Worm (Caenorhabditis elegans) whole organism, L4 larva: ENCODE measurements around the gene nduf-9.
A peak's percentile ranks its signal among the peaks of the same experiment; 100 is the strongest.
"Not testable (repeated sequence)": the region's sequence is repeated elsewhere in the genome, so short reads cannot be mapped to it uniquely, and the experiment has no call there.

Experiments
- aha-1 ChIP-seq: fragments of 150-350 bp; peaks from one replicate; lab custom pipeline; 2014; ENCODE audit warnings: missing biosample characterization, missing genetic modification characterization
- ceh-28 ChIP-seq: fragments of 150-350 bp; optimal IDR thresholded peaks from 2 replicates; lab custom pipeline; 2014; ENCODE audit warnings: missing biosample characterization, missing genetic modification reagents, missing genetic modification characterization
- cey-2 ChIP-seq: sonication (generic microtip); optimal IDR thresholded peaks from 3 replicates; lab custom pipeline; 2017; ENCODE audit warnings: missing genetic modification characterization, mild to moderate bottlenecking, missing compliant biosample characterization, antibody characterized with exemption, borderline replicate concordance; ENCODE audit not compliant: insufficient read depth
- daf-16 ChIP-seq, 3 experiments: sonication (generic microtip); optimal IDR thresholded peaks; 2 replicates each; lab custom pipeline; 2016 to 2017; ENCODE audit warnings: missing genetic modification characterization in 3 of 3, missing genetic modification reagents in 3 of 3, mild to moderate bottlenecking in 2 of 3, missing compliant biosample characterization in 2 of 3, missing biosample characterization in 1 of 3, moderate library complexity in 1 of 3
- daf-8 ChIP-seq: fragments of 200-800 bp; sonication (Bioruptor generic); IDR thresholded peaks from 2 replicates; pipeline ENCODE4 v1.3.6; 2022; ENCODE audit warnings: missing genetic modification characterization, missing compliant biosample characterization
- dmd-6 ChIP-seq: fragments of 200-800 bp; sonication (Bioruptor generic); IDR thresholded peaks from 2 replicates; pipeline ENCODE4 v1.3.6; 2022; ENCODE audit warnings: missing genetic modification reagents, missing genetic modification characterization, missing compliant biosample characterization
- dpl-1 ChIP-seq: fragments of 150-350 bp; optimal IDR thresholded peaks from 2 replicates; lab custom pipeline; 2014; ENCODE audit warnings: missing biosample characterization, missing genetic modification reagents, missing genetic modification characterization
- fos-1 ChIP-seq: fragments of 150-350 bp; optimal IDR thresholded peaks from 2 replicates; lab custom pipeline; 2014; ENCODE audit warnings: missing biosample characterization, missing genetic modification characterization
- hif-1 ChIP-seq, 2 experiments: sonication (generic microtip); optimal IDR thresholded peaks; 2 replicates each; lab custom pipeline; 2016 to 2017; ENCODE audit warnings: missing compliant biosample characterization in 2 of 2, missing genetic modification characterization in 2 of 2, missing genetic modification reagents in 2 of 2, missing genotype in 2 of 2, mild to moderate bottlenecking in 1 of 2
- jun-1 ChIP-seq: fragments of 150-350 bp; optimal IDR thresholded peaks from 2 replicates; lab custom pipeline; 2014; ENCODE audit warnings: missing biosample characterization, missing genetic modification reagents, missing genetic modification characterization
- lim-7 ChIP-seq: fragments of 200-800 bp; sonication (Bioruptor generic); IDR thresholded peaks from 2 replicates; pipeline ENCODE4 v1.3.6; 2022; ENCODE audit warnings: missing genetic modification characterization, missing compliant biosample characterization
- lin-13 ChIP-seq: fragments of 150-350 bp; optimal IDR thresholded peaks from 2 replicates; lab custom pipeline; 2014; ENCODE audit warnings: missing biosample characterization, missing genetic modification reagents, missing genetic modification characterization
- lin-29 ChIP-seq: fragments of 200-800 bp; sonication (Bioruptor generic); IDR thresholded peaks from 2 replicates; pipeline ENCODE4 v1.3.6; 2022; ENCODE audit warnings: missing genetic modification reagents, missing genetic modification characterization, missing compliant biosample characterization
- lin-38 ChIP-seq: fragments of 200-800 bp; sonication (Bioruptor generic); IDR thresholded peaks from 2 replicates; pipeline ENCODE4 v1.3.6; 2022; ENCODE audit warnings: missing genetic modification reagents, missing genetic modification characterization, missing compliant biosample characterization
- lin-39 ChIP-seq: fragments of 150-350 bp; optimal IDR thresholded peaks from 2 replicates; lab custom pipeline; 2014; ENCODE audit warnings: missing biosample characterization, missing genetic modification reagents, missing genetic modification characterization
- lir-3 ChIP-seq: sonication (generic microtip); optimal IDR thresholded peaks from 2 replicates; lab custom pipeline; 2016; ENCODE audit warnings: mild to moderate bottlenecking, missing genetic modification characterization, missing compliant biosample characterization
- lsy-2 ChIP-seq, 2 experiments: fragments of 150-350 bp in 1 of 2; sonication (generic microtip) in 1 of 2; optimal IDR thresholded peaks; 2 replicates each; lab custom pipeline; 2014 to 2017; ENCODE audit warnings: missing biosample characterization in 2 of 2, missing genetic modification characterization in 2 of 2
- mdt-29 ChIP-seq: fragments of 200-800 bp; sonication (Bioruptor generic); IDR thresholded peaks from 2 replicates; pipeline ENCODE4 v1.3.6; 2022; ENCODE audit warnings: missing genetic modification reagents, missing genetic modification characterization, missing compliant biosample characterization
- nhr-10 ChIP-seq: fragments of 150-350 bp; optimal IDR thresholded peaks from 2 replicates; lab custom pipeline; 2014; ENCODE audit warnings: missing biosample characterization, missing genetic modification characterization
- nhr-237 ChIP-seq: sonication (generic microtip); optimal IDR thresholded peaks from 2 replicates; lab custom pipeline; 2017; ENCODE audit warnings: missing biosample characterization, missing genetic modification characterization
- nhr-28 ChIP-seq: fragments of 150-350 bp; optimal IDR thresholded peaks from 2 replicates; lab custom pipeline; 2014; ENCODE audit warnings: missing biosample characterization, missing genetic modification characterization
- nhr-48 ChIP-seq: sonication (generic microtip); optimal IDR thresholded peaks from 2 replicates; lab custom pipeline; 2016; ENCODE audit warnings: mild to moderate bottlenecking, missing genetic modification characterization, missing compliant biosample characterization
- pha-4 ChIP-seq, 2 experiments: fragments of 150-350 bp in 1 of 2; fragments of 200-800 bp in 1 of 2; sonication (Bioruptor generic) in 1 of 2; IDR thresholded peaks in 1 of 2; optimal IDR thresholded peaks in 1 of 2; 2 replicates each; pipeline versions ENCODE4 v1.3.6 to Lab custom; 2014 to 2022; ENCODE audit warnings: missing genetic modification characterization in 2 of 2, missing genetic modification reagents in 2 of 2, missing biosample characterization in 1 of 2, missing compliant biosample characterization in 1 of 2
- saeg-2 ChIP-seq: fragments of 200-800 bp; sonication (Bioruptor generic); IDR thresholded peaks from 2 replicates; pipeline ENCODE4 v1.3.6; 2022; ENCODE audit warnings: missing genetic modification reagents, missing genetic modification characterization, missing compliant biosample characterization
- set-16 ChIP-seq: fragments of 200-800 bp; sonication (Bioruptor generic); IDR thresholded peaks from 2 replicates; pipeline ENCODE4 v1.3.6; 2022; ENCODE audit warnings: missing genetic modification reagents, missing genetic modification characterization, missing compliant biosample characterization
- spr-1 ChIP-seq: sonication (generic microtip); optimal IDR thresholded peaks from 2 replicates; lab custom pipeline; 2016; ENCODE audit warnings: mild to moderate bottlenecking, missing genetic modification characterization, missing compliant biosample characterization
- tag-97 ChIP-seq: fragments of 200-800 bp; sonication (Bioruptor generic); IDR thresholded peaks from 2 replicates; pipeline ENCODE4 v1.3.6; 2022; ENCODE audit warnings: missing genetic modification characterization, missing compliant biosample characterization
- unc-130 ChIP-seq: sonication (generic microtip); optimal IDR thresholded peaks from 2 replicates; lab custom pipeline; 2016; ENCODE audit warnings: missing genetic modification reagents, missing genetic modification characterization, missing compliant biosample characterization
- unc-62 ChIP-seq, 3 experiments: fragments of 150-350 bp in 1 of 3; sonication (generic microtip); optimal IDR thresholded peaks in 2 of 3; peaks in 1 of 3; 1 replicate in 1 of 3; 2 replicates in 2 of 3; lab custom pipeline; 2014 to 2017; ENCODE audit warnings: missing biosample characterization in 3 of 3, missing genetic modification characterization in 3 of 3, missing genetic modification reagents in 3 of 3, missing genotype in 1 of 3
- zfp-3 ChIP-seq: fragments of 200-800 bp; sonication (Bioruptor generic); conservative IDR thresholded peaks from 2 replicates; pipeline ENCODE4 v1.3.6; 2022; ENCODE audit warnings: missing genetic modification reagents, missing genetic modification characterization, missing compliant biosample characterization

nduf-9 gene

ce11 chrIII:3271682-3272081 is 23.3 kb upstream of the nduf-9 start (continued):
- TF ChIP-seq lsy-2 (tag; optimal IDR thresholded peaks at IDR 0.05; lab: Kevin White, UChicago): peak in 1 of 2 experiments; percentile 79
- TF ChIP-seq dmd-6 (GFP tag; lab: Robert Waterston, UW): peak; percentile 63
- TF ChIP-seq pha-4 (GFP tag; IDR thresholded peaks at IDR 0.05; lab: Robert Waterston, UW): peak; percentile 73; the same call in 1 of the 2 replicates
- TF ChIP-seq pha-4 (tag; optimal IDR thresholded peaks at IDR 0.05; lab: Kevin White, UChicago): no peak
- peak; percentile 30 for TF ChIP-seq dpl-1 (GFP tag; lab: Kevin White, UChicago)
- peak; percentile 52 for TF ChIP-seq nhr-28
- TF ChIP-seq jun-1 (tag; lab: Kevin White, UChicago): peak; percentile 0
- TF ChIP-seq cey-2 (tag; lab: Kevin White, UChicago): no peak
- TF ChIP-seq nhr-48 (tag; lab: Kevin White, UChicago): peak; percentile 49
- peak; percentile 58 for TF ChIP-seq aha-1 (tag; lab: Kevin White, UChicago)
- TF ChIP-seq unc-130 (GFP tag; lab: Kevin White, UChicago): no peak
- TF ChIP-seq tag-97 (GFP tag; lab: Robert Waterston, UW): no peak

DNA sequence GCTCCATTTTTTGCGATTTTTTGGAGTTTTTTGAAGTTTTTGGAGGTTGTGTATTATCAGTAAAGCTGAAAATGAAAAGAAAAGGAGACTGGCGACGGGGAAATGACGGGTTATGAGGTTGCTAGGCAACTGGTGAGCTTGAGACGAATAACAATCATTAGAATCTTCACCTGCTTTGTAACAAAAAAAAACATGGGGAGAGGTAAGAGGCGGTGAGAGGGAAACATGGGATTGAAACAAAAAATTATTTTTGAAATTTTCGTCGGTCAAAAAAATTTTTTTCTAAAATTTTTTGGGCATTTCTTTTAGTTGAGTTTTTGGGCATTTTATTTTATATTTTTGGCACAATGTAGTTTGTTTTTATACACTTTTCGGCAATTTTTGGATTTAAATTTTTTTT is 18.2 kb upstream of the nduf-9 start, which contains the start of gene Y53G8AM.7:
Gene Y53G8AM.7 (minus strand): TSS at position 101 of the 400 bp plus-strand sequence.
- TF ChIP-seq lin-39 (no peak), set-16 (no peak), lin-29 (GFP tag; lab: Robert Waterston, UW) (no peak), daf-16 (GFP tag; optimal IDR thresholded peaks at IDR 0.05; lab: Kevin White, UChicago) (no peak), daf-16 (tag; optimal IDR thresholded peaks at IDR 0.05; lab: Kevin White, UChicago) (no peak), zfp-3 (GFP tag; lab: Robert Waterston, UW) (no peak), daf-8 (GFP tag; lab: Robert Waterston, UW) (no peak), lin-38 (no peak), nhr-237 (tag; lab: Kevin White, UChicago) (no peak), nhr-10 (tag; lab: Kevin White, UChicago) (no peak), lim-7 (GFP tag; lab: Robert Waterston, UW) (no peak), hif-1 (tag; optimal IDR thresholded peaks at IDR 0.05; lab: Kevin White, UChicago) (no peak), mdt-29 (no peak), spr-1 (tag; lab: Kevin White, UChicago) (no peak)

DNA sequence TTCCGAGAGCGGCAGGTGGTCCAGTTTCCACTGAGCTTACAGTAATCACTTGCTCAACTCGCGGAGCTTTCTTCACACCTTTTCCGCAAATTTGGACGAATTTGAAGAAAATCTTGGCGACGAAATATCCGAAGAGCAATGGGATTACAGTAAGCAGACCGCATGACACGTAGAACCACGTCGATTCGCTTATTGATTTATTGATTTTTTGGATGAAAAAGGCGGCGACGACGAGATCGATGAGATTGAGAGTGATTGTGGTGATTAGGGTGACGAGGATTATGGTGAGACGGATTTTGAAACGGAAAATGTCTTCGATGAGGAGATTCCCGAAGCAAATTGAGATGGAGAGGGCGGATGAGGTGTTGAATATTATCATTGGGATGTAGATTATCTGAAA is 15.3 kb upstream of the nduf-9 start:
- peak; percentile 91 for TF ChIP-seq ceh-28
- TF ChIP-seq lir-3 (tag; lab: Kevin White, UChicago): no peak

ce11 chrIII:3259691-3260090 is 11.3 kb upstream of the nduf-9 start, which contains the start of gene Y53G8AM.6:
Gene Y53G8AM.6, minus strand, starts transcription at chrIII:3259791.
- TF ChIP-seq zfp-3 (GFP tag; lab: Robert Waterston, UW); lin-13 (GFP tag; lab: Kevin White, UChicago); saeg-2 (GFP tag; lab: Robert Waterston, UW): not testable (repeated sequence)

DNA sequence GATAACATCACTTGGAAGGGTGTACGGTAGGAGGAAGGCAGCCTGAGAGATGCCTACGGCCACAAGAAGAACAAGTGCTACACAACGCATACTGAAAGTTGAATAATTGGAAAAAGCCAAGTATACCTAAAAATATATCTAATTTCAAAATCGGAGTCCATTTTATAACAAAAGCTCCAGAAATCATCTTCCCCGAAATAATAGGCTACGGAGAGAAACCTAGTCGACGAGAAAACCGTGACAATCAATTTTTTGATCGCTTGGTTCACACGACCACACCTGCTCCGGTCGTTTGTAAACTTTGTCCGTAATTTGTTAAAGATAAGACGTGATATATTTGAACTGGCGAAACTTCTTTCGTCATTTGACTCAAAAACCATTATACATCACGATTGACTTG is 9.9 kb upstream of the nduf-9 start, which contains the start of gene nspg-7.2:
Gene nspg-7.2 (minus strand): TSS at position 101 of the 400 bp plus-strand sequence.
- TF ChIP-seq aha-1 (tag; lab: Kevin White, UChicago): peak; percentile 17
- TF ChIP-seq set-16: no peak

DNA sequence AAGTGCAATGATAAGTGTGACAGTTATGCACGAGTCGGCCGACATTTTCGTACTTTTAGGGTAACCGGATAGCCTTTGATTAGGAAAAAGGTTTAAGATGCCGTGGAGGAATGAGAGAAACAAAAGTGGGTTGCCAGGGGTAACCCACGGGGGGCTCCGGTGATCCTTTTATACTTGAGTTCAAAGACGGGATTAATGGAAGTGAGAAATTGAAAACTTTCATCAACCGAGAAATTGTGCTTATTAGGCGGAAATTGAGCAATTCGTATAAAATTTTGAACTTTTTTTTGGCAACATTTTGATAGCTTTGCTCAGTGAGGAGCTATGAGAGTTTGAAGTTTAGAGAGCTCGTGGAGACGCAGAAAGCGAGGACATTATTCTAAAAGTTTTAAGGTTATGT is 7.2 kb upstream of the nduf-9 start, which contains the start of gene Y53G8AM.4:
Gene Y53G8AM.4 (minus strand): TSS at position 101 of the 400 bp plus-strand sequence.
- TF ChIP-seq unc-62 (GFP tag; optimal IDR thresholded peaks at IDR 0.05 in 1 of 2; lab: Kevin White, UChicago) (peak in 1 of 2 experiments; percentile 75), unc-62 (tag; optimal IDR thresholded peaks at IDR 0.05; lab: Kevin White, UChicago) (no peak), fos-1 (tag; lab: Kevin White, UChicago) (no peak)
